Worm (Caenorhabditis elegans) whole organism, L3 larva: ENCODE results near the gene ser-7.

Source experiments
- ceh-9 ChIP-seq: sonication (generic microtip); optimal IDR thresholded peaks from 2 replicates; lab custom pipeline; 2018; ENCODE audit warnings: missing biosample characterization, missing genetic modification characterization
- nhr-237 ChIP-seq: fragments of 150-350 bp; optimal IDR thresholded peaks from 2 replicates; lab custom pipeline; 2014; ENCODE audit warnings: missing biosample characterization, missing genetic modification characterization

DNA sequence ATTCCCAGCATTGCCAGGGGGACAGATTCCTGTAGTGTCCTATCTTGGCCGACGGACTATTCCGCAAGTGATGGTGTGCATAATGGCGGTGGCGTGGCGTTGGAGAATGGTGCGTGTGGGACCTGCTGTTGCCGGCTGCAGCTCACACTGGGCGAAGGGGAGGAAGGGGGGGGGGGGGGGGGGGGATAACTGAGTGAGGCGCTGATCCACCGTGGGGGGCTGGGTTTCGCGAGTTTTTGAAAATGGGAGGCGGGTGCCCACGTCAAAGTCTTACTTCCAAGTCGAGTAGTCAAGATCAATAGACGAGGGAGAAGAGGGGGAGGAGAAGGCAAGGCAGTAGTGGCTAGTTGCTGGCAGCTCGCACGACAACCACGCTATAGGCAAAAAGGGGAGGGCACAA, 58.0 kb downstream of the ser-7 start:
- no peak for TF ChIP-seq ceh-9 (tag; lab: Kevin White, UChicago)
- TF ChIP-seq nhr-237 (tag; lab: Kevin White, UChicago): no peak
